Worm (Caenorhabditis elegans): ENCODE data around the gene ergo-1.

- TF ChIP-seq unc-39 (tag; optimal IDR thresholded peaks at IDR 0.05) (no peak), zag-1 (tag; optimal IDR thresholded peaks at IDR 0.05) (no peak), blmp-1 (tag; optimal IDR thresholded peaks at IDR 0.05; ENCODE audit: insufficient read depth) (no peak), ztf-11 (tag; optimal IDR thresholded peaks at IDR 0.05) (no peak), nhr-237 (tag; optimal IDR thresholded peaks at IDR 0.05) (no peak), elt-3 (tag; optimal IDR thresholded peaks at IDR 0.05) (no peak), snpc-4 (tag; optimal IDR thresholded peaks at IDR 0.05) (no peak), ztf-1 (GFP tag; conservative IDR thresholded peaks at IDR 0.05) (no peak), ama-1 (optimal IDR thresholded peaks at IDR 0.05) (no peak), mab-5 (tag; optimal IDR thresholded peaks at IDR 0.05) (no peak), unc-62 (GFP tag; optimal IDR thresholded peaks at IDR 0.05) (no peak), elt-1 (tag; optimal IDR thresholded peaks at IDR 0.05) (no peak), ZK546.5 (tag; optimal IDR thresholded peaks at IDR 0.05) (no peak), peb-1 (tag; optimal IDR thresholded peaks at IDR 0.05) (no peak)
Measured at ce11 chrV:966164-966563, 42.4 kb upstream of the ergo-1 start.
